Worm (Caenorhabditis elegans) whole organism, midembryonic: Measurements from ENCODE around the gene F56D6.21.
"Not testable (repeated sequence)": the region's sequence is repeated elsewhere in the genome, so short reads cannot be mapped to it uniquely, and the experiment has no call there.

ENCODE experiments used
- T22C8.4 ChIP-seq: fragments of 200-800 bp; sonication (Bioruptor generic); IDR thresholded peaks from 2 replicates; pipeline ENCODE4 v1.3.6; 2022; ENCODE audit warnings: missing genetic modification characterization, missing compliant biosample characterization
- cog-1 ChIP-seq: sonication (generic microtip); optimal IDR thresholded peaks from 2 replicates; lab custom pipeline; 2016; ENCODE audit warnings: missing genetic modification characterization, missing compliant biosample characterization
- flt-1 ChIP-seq: fragments of 200-800 bp; sonication (Bioruptor generic); IDR thresholded peaks from 2 replicates; pipeline ENCODE4 v1.3.6; 2022; ENCODE audit warnings: missing genetic modification characterization, missing compliant biosample characterization
- klf-2 ChIP-seq: fragments of 200-800 bp; sonication (Bioruptor generic); conservative IDR thresholded peaks from 2 replicates; pipeline ENCODE4 v1.3.6; 2022; ENCODE audit warnings: missing genetic modification reagents, missing genetic modification characterization, missing compliant biosample characterization
- med-1 ChIP-seq: sonication (generic microtip); optimal IDR thresholded peaks from 2 replicates; lab custom pipeline; 2017; ENCODE audit warnings: missing genetic modification characterization, mild to moderate bottlenecking, missing compliant biosample characterization, antibody characterized with exemption, missing genetic modification reagents; ENCODE audit not compliant: insufficient read depth
- ref-1 ChIP-seq: fragments of 200-800 bp; sonication (Bioruptor generic); conservative IDR thresholded peaks from 2 replicates; pipeline ENCODE4 v1.3.6; 2022; ENCODE audit warnings: missing genetic modification reagents, missing genetic modification characterization, missing compliant biosample characterization
- tab-1 ChIP-seq: fragments of 200-800 bp; sonication (Bioruptor generic); IDR thresholded peaks from 2 replicates; pipeline ENCODE4 v1.3.6; 2022; ENCODE audit warnings: missing genetic modification characterization, missing compliant biosample characterization
- ztf-23 ChIP-seq: fragments of 200-800 bp; sonication (Bioruptor generic); IDR thresholded peaks from 2 replicates; pipeline ENCODE4 v1.3.6; 2022; ENCODE audit warnings: missing genetic modification reagents, missing genetic modification characterization, missing compliant biosample characterization
- ztf-29 ChIP-seq: fragments of 200-800 bp; sonication (Bioruptor generic); IDR thresholded peaks from 2 replicates; pipeline ENCODE4 v1.3.6; 2022; ENCODE audit warnings: missing genetic modification reagents, missing genetic modification characterization, missing compliant biosample characterization

F56D6.21 gene

ce11 chrIV:3894770-3895169 is 9.9 kb upstream of the F56D6.21 start, which contains the start of gene dct-8:
dct-8 (plus strand) TSS chrIV:3895070.
- TF ChIP-seq tab-1 (GFP tag; lab: Robert Waterston, UW) (no peak), cog-1 (tag; lab: Kevin White, UChicago) (no peak), ztf-23 (GFP tag; lab: Robert Waterston, UW) (no peak), ref-1 (no peak), klf-2 (GFP tag; lab: Robert Waterston, UW) (no peak), ztf-29 (GFP tag; lab: Robert Waterston, UW) (no peak)

- TF ChIP-seq flt-1 (GFP tag; lab: Robert Waterston, UW) (no peak), ztf-23 (GFP tag; lab: Robert Waterston, UW) (no peak), T22C8.4 (GFP tag; lab: Robert Waterston, UW) (no peak), cog-1 (tag; lab: Kevin White, UChicago) (no peak), med-1 (GFP tag; lab: Kevin White, UChicago) (no peak)
These were observed 4.8 kb upstream of the F56D6.21 start, which contains the start of gene srz-62 for ce11 chrIV:3899719-3900554. srz-62 (plus strand) TSS chrIV:3900504.

ce11 chrIV:3902955-3903354 is 1.8 kb upstream of the F56D6.21 start, which contains the start of gene F56D6.6:
F56D6.6 (plus strand) TSS chrIV:3903255.
- TF ChIP-seq T22C8.4 (GFP tag; lab: Robert Waterston, UW) (no peak), med-1 (GFP tag; lab: Kevin White, UChicago) (no peak), ztf-23 (GFP tag; lab: Robert Waterston, UW) (no peak), cog-1 (tag; lab: Kevin White, UChicago) (no peak), klf-2 (GFP tag; lab: Robert Waterston, UW) (no peak), tab-1 (GFP tag; lab: Robert Waterston, UW) (no peak), ref-1 (no peak), ztf-29 (GFP tag; lab: Robert Waterston, UW) (no peak), flt-1 (GFP tag; lab: Robert Waterston, UW) (no peak)

- TF ChIP-seq ztf-23 (GFP tag; lab: Robert Waterston, UW) (no peak), med-1 (GFP tag; lab: Kevin White, UChicago) (no peak), ref-1 (no peak), ztf-29 (GFP tag; lab: Robert Waterston, UW) (no peak), T22C8.4 (GFP tag; lab: Robert Waterston, UW) (no peak), cog-1 (tag; lab: Kevin White, UChicago) (no peak), klf-2 (GFP tag; lab: Robert Waterston, UW) (no peak), flt-1 (GFP tag; lab: Robert Waterston, UW) (no peak), tab-1 (GFP tag; lab: Robert Waterston, UW) (no peak)
These were observed 1.7 kb downstream of the F56D6.21 start, which contains the start of gene F56D6.11 for ce11 chrIV:3906393-3906792. F56D6.11 (minus strand) TSS chrIV:3906493.

DNA sequence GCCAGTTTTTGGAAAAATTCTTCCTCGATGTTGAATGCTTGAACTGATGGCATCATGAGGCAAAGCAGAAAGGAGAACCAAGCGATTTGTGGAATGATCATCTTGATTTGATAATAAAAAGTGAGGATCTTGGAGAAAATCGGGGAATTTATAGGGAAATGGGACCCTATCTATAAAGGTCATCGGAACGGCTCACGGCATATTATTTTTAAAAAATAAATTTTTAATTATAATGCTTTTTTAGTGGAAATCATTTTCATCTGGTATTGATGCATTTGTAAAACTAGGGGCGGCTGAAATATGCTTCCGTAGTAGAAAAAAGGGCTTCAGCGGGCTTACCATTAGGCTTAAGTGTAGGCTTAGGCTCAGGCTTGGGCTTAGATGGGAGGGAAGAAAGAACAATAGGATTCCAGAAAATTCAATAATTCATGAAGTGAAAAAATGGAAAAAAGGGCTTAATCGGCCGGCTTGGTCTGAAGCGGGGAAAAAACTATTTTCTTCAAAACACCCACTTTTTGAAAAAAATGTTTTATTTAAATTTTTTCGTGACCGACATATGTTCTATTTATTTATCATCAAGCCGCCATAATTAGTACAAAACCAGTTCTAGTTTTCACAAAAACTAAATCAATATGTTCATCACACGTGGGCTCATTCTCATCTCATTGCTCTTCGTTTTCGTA is 2.9 kb downstream of the F56D6.21 start, which contains the start of the genes F56D6.22 and F56D6.12:
Gene F56D6.22, minus strand, starts transcription at position 101 of the 683 bp plus-strand sequence.
Gene F56D6.12, plus strand, starts transcription at position 633 of the 683 bp plus-strand sequence.
- TF ChIP-seq ztf-23 (GFP tag; lab: Robert Waterston, UW) (no peak), klf-2 (GFP tag; lab: Robert Waterston, UW) (no peak), ztf-29 (GFP tag; lab: Robert Waterston, UW) (no peak), tab-1 (GFP tag; lab: Robert Waterston, UW) (no peak), med-1 (GFP tag; lab: Kevin White, UChicago) (no peak), flt-1 (GFP tag; lab: Robert Waterston, UW) (no peak), T22C8.4 (GFP tag; lab: Robert Waterston, UW) (no peak), cog-1 (tag; lab: Kevin White, UChicago) (no peak), ref-1 (no peak)

- TF ChIP-seq T22C8.4 (GFP tag; lab: Robert Waterston, UW) (no peak), cog-1 (tag; lab: Kevin White, UChicago) (no peak), med-1 (GFP tag; lab: Kevin White, UChicago) (no peak), ztf-29 (GFP tag; lab: Robert Waterston, UW) (no peak), ztf-23 (GFP tag; lab: Robert Waterston, UW) (no peak), tab-1 (GFP tag; lab: Robert Waterston, UW) (no peak)
These were observed 4.4 kb downstream of the F56D6.21 start, which contains the start of gene F56D6.13 for ce11 chrIV:3909114-3909513. F56D6.13 (plus strand) TSS chrIV:3909414.

- not testable (repeated sequence) for TF ChIP-seq ref-1; ztf-23 (GFP tag; lab: Robert Waterston, UW); T22C8.4 (GFP tag; lab: Robert Waterston, UW)
These were observed 7.1 kb downstream of the F56D6.21 start, which contains the start of gene F56D6.18 for ce11 chrIV:3911848-3912247. F56D6.18 (minus strand) TSS chrIV:3911948.

DNA sequence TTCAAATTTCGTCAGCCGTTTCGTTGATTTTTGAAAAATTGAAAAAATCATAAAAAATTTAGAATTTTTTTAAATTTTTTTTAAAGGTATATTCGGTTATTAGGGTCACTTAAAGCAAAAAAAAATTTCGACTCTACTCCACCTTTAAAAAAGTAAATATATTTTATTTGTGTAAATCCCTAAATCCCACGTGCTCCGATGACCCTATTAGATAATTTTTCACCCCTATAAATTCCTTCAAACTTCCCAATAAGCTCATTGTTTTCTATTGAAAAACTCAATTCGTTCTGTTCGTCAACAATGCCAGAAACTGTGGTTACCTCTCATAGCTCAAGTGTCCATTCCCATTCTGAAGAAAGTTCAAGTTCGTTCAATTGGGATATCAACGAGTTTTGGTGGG is 7.9 kb downstream of the F56D6.21 start, which contains the start of gene F56D6.20:
Gene F56D6.20, plus strand, starts transcription at position 301 of the 400 bp plus-strand sequence.
- no peak for TF ChIP-seq T22C8.4 (GFP tag; lab: Robert Waterston, UW)
- TF ChIP-seq ztf-23 (GFP tag; lab: Robert Waterston, UW), result no peak
- no peak for TF ChIP-seq med-1 (GFP tag; lab: Kevin White, UChicago)
- TF ChIP-seq flt-1 (GFP tag; lab: Robert Waterston, UW), result no peak
- TF ChIP-seq cog-1 (tag; lab: Kevin White, UChicago), result no peak
- no peak for TF ChIP-seq tab-1 (GFP tag; lab: Robert Waterston, UW)
- TF ChIP-seq ztf-29 (GFP tag; lab: Robert Waterston, UW), result no peak
- no peak for TF ChIP-seq ref-1
